Worm (Caenorhabditis elegans): ENCODE data around the gene lpr-5.

Gene lpr-5

ce11 chrX:11078150-11078549, 16.2 kb downstream of the lpr-5 start, which contains the start of gene W04G3.10:
Gene W04G3.10 (minus strand): TSS chrX:11078250.
- no peak for TF ChIP-seq ceh-24 (tag; optimal IDR thresholded peaks at IDR 0.05)

- no peak for TF ChIP-seq ahr-1 (tag; optimal IDR thresholded peaks at IDR 0.05)
- TF ChIP-seq hlh-8 (tag; optimal IDR thresholded peaks at IDR 0.05) = no peak
- no peak for TF ChIP-seq nhr-11 (tag; optimal IDR thresholded peaks at IDR 0.05)
- TF ChIP-seq fkh-6 (tag; optimal IDR thresholded peaks at IDR 0.05) = no peak
- TF ChIP-seq ceh-18 (tag; optimal IDR thresholded peaks at IDR 0.05) = no peak
- no peak for TF ChIP-seq unc-55 (GFP tag; optimal IDR thresholded peaks at IDR 0.05)
These were observed 17.7 kb downstream of the lpr-5 start, which contains the start of gene W04G3.13 for ce11 chrX:11079667-11080066. Gene W04G3.13 (minus strand): TSS chrX:11079767.

ce11 chrX:11080170-11080728, 18.3 kb downstream of the lpr-5 start, which contains the start of gene sulp-7:
Gene sulp-7 (plus strand): TSS chrX:11080678.
- TF ChIP-seq C08G9.2 (tag; optimal IDR thresholded peaks at IDR 0.05) = no peak
- TF ChIP-seq ref-2 (tag; optimal IDR thresholded peaks at IDR 0.05) = no peak
- TF ChIP-seq T23F11.4 (GFP tag; optimal IDR thresholded peaks at IDR 0.05) = no peak
- TF ChIP-seq nhr-232 (tag; optimal IDR thresholded peaks at IDR 0.05) = no peak
- TF ChIP-seq ceh-19 (GFP tag; optimal IDR thresholded peaks at IDR 0.05) = no peak
- no peak for TF ChIP-seq F13H6.1 (tag; optimal IDR thresholded peaks at IDR 0.05)
- TF ChIP-seq ttx-3 (tag; optimal IDR thresholded peaks at IDR 0.05) = no peak
- no peak for TF ChIP-seq ceh-22 (tag; optimal IDR thresholded peaks at IDR 0.05)
- TF ChIP-seq K09A11.1 (tag; optimal IDR thresholded peaks at IDR 0.05; ENCODE audit: insufficient read depth) = no peak
- no peak for TF ChIP-seq tbx-7 (tag; optimal IDR thresholded peaks at IDR 0.05)
- no peak for TF ChIP-seq dve-1 (tag; optimal IDR thresholded peaks at IDR 0.05)
- TF ChIP-seq ceh-14 (tag; optimal IDR thresholded peaks at IDR 0.05) = no peak

- no peak for TF ChIP-seq K09A11.1 (tag; optimal IDR thresholded peaks at IDR 0.05; ENCODE audit: insufficient read depth)
- no peak for TF ChIP-seq ceh-2 (tag; optimal IDR thresholded peaks at IDR 0.05)
- no peak for TF ChIP-seq nfya-1 (tag; optimal IDR thresholded peaks at IDR 0.05)
- no peak for TF ChIP-seq ref-2 (tag; optimal IDR thresholded peaks at IDR 0.05)
- TF ChIP-seq unc-3 (GFP tag; conservative IDR thresholded peaks at IDR 0.05) = no peak
- no peak for TF ChIP-seq unc-3 (tag; optimal IDR thresholded peaks at IDR 0.05)
- TF ChIP-seq madf-2 (tag; optimal IDR thresholded peaks at IDR 0.05) = no peak
- TF ChIP-seq eyg-1 (tag; optimal IDR thresholded peaks at IDR 0.05) = no peak
- TF ChIP-seq mec-3 (tag; optimal IDR thresholded peaks at IDR 0.05; ENCODE audit: borderline replicate concordance) = no peak
- no peak for TF ChIP-seq lin-11 (tag; optimal IDR thresholded peaks at IDR 0.05)
- TF ChIP-seq unc-86 (tag; optimal IDR thresholded peaks at IDR 0.05) = no peak
- TF ChIP-seq pha-4 (tag; optimal IDR thresholded peaks at IDR 0.05) = no peak
These were observed 23.2 kb downstream of the lpr-5 start, which contains the start of gene W04G3.7 for ce11 chrX:11085162-11085561. Gene W04G3.7 (minus strand): TSS chrX:11085262.

- TF ChIP-seq npax-4 (tag; optimal IDR thresholded peaks at IDR 0.05) (no peak), sdc-2 (tag; optimal IDR thresholded peaks at IDR 0.05) (no peak), ceh-9 (tag; optimal IDR thresholded peaks at IDR 0.05) (no peak), unc-55 (GFP tag; optimal IDR thresholded peaks at IDR 0.05) (no peak), nfya-1 (tag; optimal IDR thresholded peaks at IDR 0.05) (no peak), ceh-22 (tag; optimal IDR thresholded peaks at IDR 0.05) (no peak), ceh-34 (tag; optimal IDR thresholded peaks at IDR 0.05) (no peak), ceh-19 (GFP tag; optimal IDR thresholded peaks at IDR 0.05) (no peak), Y22D7AL.16 (tag; optimal IDR thresholded peaks at IDR 0.05) (no peak), unc-3 (GFP tag; conservative IDR thresholded peaks at IDR 0.05) (no peak), unc-3 (tag; optimal IDR thresholded peaks at IDR 0.05) (no peak), pha-4 (tag; optimal IDR thresholded peaks at IDR 0.05) (no peak), hlh-30 (tag; optimal IDR thresholded peaks at IDR 0.05; ENCODE audit: insufficient read depth) (no peak)
These were observed 27.0 kb downstream of the lpr-5 start, which contains the start of gene W04G3.11 for ce11 chrX:11088952-11089351. Gene W04G3.11 (plus strand): TSS chrX:11089195.

All from whole organism, late embryonic.